Fruit fly (Drosophila melanogaster): ENCODE results near the gene CG12483.

Gene CG12483

DNA sequence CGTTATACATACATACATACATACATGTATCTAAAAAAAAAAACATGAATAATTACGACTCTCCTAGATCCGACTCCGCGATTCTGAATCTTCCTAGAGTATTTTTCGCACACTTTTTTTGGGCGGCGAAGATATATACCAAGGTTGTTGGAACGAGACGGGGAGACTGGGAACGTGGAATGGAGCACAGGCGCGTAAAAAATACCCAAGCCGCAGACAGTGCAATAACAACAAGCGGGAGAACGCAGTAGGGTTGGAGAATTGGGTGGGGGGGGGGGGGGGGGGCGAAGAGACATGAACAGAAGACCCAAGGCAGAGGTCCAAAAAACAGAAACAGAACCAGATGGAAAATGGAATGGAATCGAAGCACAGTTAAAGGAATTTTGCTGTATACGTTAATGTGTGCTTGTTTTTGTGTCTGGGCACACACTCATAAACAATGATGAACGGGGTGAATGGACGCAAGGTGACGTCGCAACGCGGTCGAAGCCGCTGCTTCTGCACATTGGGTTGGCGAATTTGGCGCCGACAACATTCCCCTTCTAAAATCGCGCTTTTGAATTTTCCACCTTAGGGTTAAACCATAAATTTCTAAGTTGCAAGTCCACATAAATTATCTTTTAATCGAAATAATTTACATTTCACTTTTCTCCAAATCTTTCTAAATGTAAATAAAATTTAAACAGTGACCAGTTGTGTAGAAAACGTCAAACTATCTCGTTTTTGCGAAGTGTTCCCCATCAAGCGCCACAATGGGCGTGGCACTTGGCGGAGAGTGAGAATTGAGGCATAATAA lies 24.6 kb downstream of the CG12483 start (continued):
- TF ChIP-seq CG32006 (GFP tag; optimal IDR thresholded peaks at IDR 0.05) (peak; percentile 52), fd85E (GFP tag; optimal IDR thresholded peaks at IDR 0.05) (no peak), Eip93F (GFP tag; optimal IDR thresholded peaks at IDR 0.05) (no peak), lz (GFP tag; optimal IDR thresholded peaks at IDR 0.05) (peak; percentile 42), CG11902 (GFP tag; optimal IDR thresholded peaks at IDR 0.05) (peak; percentile 9), salr (GFP tag; optimal IDR thresholded peaks at IDR 0.05) (peak; percentile 53 to 64), dsx (GFP tag; optimal IDR thresholded peaks at IDR 0.05; ENCODE audit: poor library complexity, severe bottlenecking) (peak; percentile 55), Hr38 (GFP tag; optimal IDR thresholded peaks at IDR 0.05) (no peak), Lpt (GFP tag; optimal IDR thresholded peaks at IDR 0.05) (peak; percentile 33), fkh (GFP tag; optimal IDR thresholded peaks at IDR 0.05) (no peak), CG6808 (GFP tag; optimal IDR thresholded peaks at IDR 0.05) (peak; percentile 58), Eip78C (GFP tag) (peak; percentile 94), CG8319 (GFP tag; optimal IDR thresholded peaks at IDR 0.05) (no peak), CG4318 (GFP tag; optimal IDR thresholded peaks at IDR 0.05) (peak; percentile 18), CG6163 (GFP tag; IDR thresholded peaks at IDR 0.05) (no peak; the same call in 2 of the 3 replicates), CG8119 (GFP tag; IDR thresholded peaks at IDR 0.05) (0 out of 3 replicates have a peak, but pooled peaks have one; percentile 20)

DNA sequence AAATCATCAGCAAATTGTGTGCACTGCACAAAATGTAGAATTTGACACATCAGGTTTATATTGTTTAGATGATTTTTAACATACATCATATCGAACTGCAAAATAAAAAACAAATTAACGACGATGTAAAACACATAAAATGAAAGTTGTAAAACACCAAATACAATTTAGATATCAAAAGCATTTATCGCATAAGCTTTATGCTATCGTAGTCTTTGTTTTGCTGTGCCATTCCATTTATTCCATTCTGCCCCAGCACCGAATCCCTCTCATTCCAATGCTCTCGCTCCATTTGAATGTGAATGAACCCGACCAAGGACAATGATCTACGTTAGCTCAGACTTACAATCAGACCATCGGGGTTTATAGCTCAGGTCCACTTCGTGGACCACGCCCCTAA lies 26.9 kb downstream of the CG12483 start:
- TF ChIP-seq CG11902 (GFP tag; optimal IDR thresholded peaks at IDR 0.05) (no peak), Eip93F (GFP tag; optimal IDR thresholded peaks at IDR 0.05) (no peak), Met (GFP tag; optimal IDR thresholded peaks at IDR 0.05) (peak; percentile 23), fd85E (GFP tag; optimal IDR thresholded peaks at IDR 0.05) (no peak), pdm3 (GFP tag; optimal IDR thresholded peaks at IDR 0.05) (peak; percentile 10), CG10669 (GFP tag; optimal IDR thresholded peaks at IDR 0.05) (peak; percentile 37), eg (GFP tag; IDR thresholded peaks at IDR 0.05) (no peak), fd59A (GFP tag; optimal IDR thresholded peaks at IDR 0.05) (no peak), CG10631 (GFP tag; optimal IDR thresholded peaks at IDR 0.05) (peak; percentile 12), Ets96B (tag; optimal IDR thresholded peaks at IDR 0.05) (peak; percentile 63), fkh (GFP tag; optimal IDR thresholded peaks at IDR 0.05) (no peak), CG8632 (GFP tag; optimal IDR thresholded peaks at IDR 0.05) (no peak), OdsH (GFP tag; optimal IDR thresholded peaks at IDR 0.05) (peak; percentile 37), Sox102F (GFP tag; optimal IDR thresholded peaks at IDR 0.05) (no peak), Eip75B (GFP tag; optimal IDR thresholded peaks at IDR 0.05) (peak; percentile 25), Hr38 (GFP tag; optimal IDR thresholded peaks at IDR 0.05) (no peak), Blimp-1 (GFP tag; optimal IDR thresholded peaks at IDR 0.05) (no peak), Lpt (GFP tag; optimal IDR thresholded peaks at IDR 0.05) (no peak), salr (GFP tag; optimal IDR thresholded peaks at IDR 0.05) (no peak), CG9139 (GFP tag; optimal IDR thresholded peaks at IDR 0.05) (no peak), Gug (GFP tag; IDR thresholded peaks at IDR 0.05) (no peak), Ets21C (GFP tag; optimal IDR thresholded peaks at IDR 0.05) (no peak), CG32006 (GFP tag; optimal IDR thresholded peaks at IDR 0.05) (no peak), vri (GFP tag; optimal IDR thresholded peaks at IDR 0.05) (no peak), cyc (GFP tag; optimal IDR thresholded peaks at IDR 0.05) (no peak), CG6854 (GFP tag; optimal IDR thresholded peaks at IDR 0.05) (no peak), lz (GFP tag; optimal IDR thresholded peaks at IDR 0.05) (no peak), CG6792 (GFP tag; optimal IDR thresholded peaks at IDR 0.05) (no peak), Hr4 (GFP tag; optimal IDR thresholded peaks at IDR 0.05) (no peak), CG4318 (GFP tag; optimal IDR thresholded peaks at IDR 0.05) (no peak), CG8319 (GFP tag; optimal IDR thresholded peaks at IDR 0.05) (no peak), CG15336 (GFP tag; IDR thresholded peaks at IDR 0.05) (no peak), CG11294 (GFP tag; IDR thresholded peaks at IDR 0.05) (no peak), dac (GFP tag; optimal IDR thresholded peaks at IDR 0.05) (no peak), CG11762 (GFP tag; optimal IDR thresholded peaks at IDR 0.05; ENCODE audit: insufficient read depth) (no peak), CG6276 (GFP tag; optimal IDR thresholded peaks at IDR 0.05) (no peak), Hr39 (GFP tag; optimal IDR thresholded peaks at IDR 0.05) (no peak), Eip78C (GFP tag) (peak; percentile 79), CG6808 (GFP tag; optimal IDR thresholded peaks at IDR 0.05) (no peak), spab (GFP tag; optimal IDR thresholded peaks at IDR 0.05) (peak; percentile 21), CG8119 (GFP tag; IDR thresholded peaks at IDR 0.05) (no peak), acj6 (GFP tag; optimal IDR thresholded peaks at IDR 0.05) (peak; percentile 20), Smox (GFP tag; optimal IDR thresholded peaks at IDR 0.05) (no peak), net (GFP tag; optimal IDR thresholded peaks at IDR 0.05) (peak; percentile 9)
